Worm (Caenorhabditis elegans) whole organism, L1 larva: ENCODE results near the gene F18E9.4.

Experiments used
- nhr-76 ChIP-seq: sonication (generic microtip); optimal IDR thresholded peaks from 2 replicates; lab custom pipeline; 2017; ENCODE audit warnings: missing biosample characterization, missing genetic modification characterization
- snu-23 ChIP-seq: sonication (generic microtip); optimal IDR thresholded peaks from 2 replicates; lab custom pipeline; 2016; ENCODE audit warnings: missing genetic modification characterization, missing compliant biosample characterization
- unc-62 ChIP-seq: fragments of 150-350 bp; optimal IDR thresholded peaks from 2 replicates; lab custom pipeline; 2014; ENCODE audit warnings: missing biosample characterization, missing genetic modification reagents, missing genetic modification characterization
- zag-1 ChIP-seq: fragments of 150-350 bp; optimal IDR thresholded peaks from 2 replicates; lab custom pipeline; 2014; ENCODE audit warnings: missing biosample characterization, missing genetic modification characterization

- no peak for TF ChIP-seq zag-1 (tag; lab: Kevin White, UChicago)
- TF ChIP-seq nhr-76 (tag; lab: Kevin White, UChicago) = no peak
- TF ChIP-seq unc-62 (GFP tag; lab: Kevin White, UChicago) = no peak
- TF ChIP-seq snu-23 (GFP tag; lab: Kevin White, UChicago) = no peak
Observed at ce11 chrX:8601235-8601634, 20.9 kb downstream of the F18E9.4 start, which contains the start of gene F18E9.1.
